Worm (Caenorhabditis elegans) whole organism, L4/young adult: ENCODE data around the gene cwn-2.

ENCODE experiments used
- W03F9.2 ChIP-seq: fragments of 150-350 bp; optimal IDR thresholded peaks from 2 replicates; lab custom pipeline; 2014; ENCODE audit warnings: missing biosample characterization, missing genetic modification characterization
- him-1 ChIP-seq: sonication (generic microtip); optimal IDR thresholded peaks from 2 replicates; lab custom pipeline; 2016; ENCODE audit warnings: missing genotype, missing genetic modification reagents, missing genetic modification characterization, missing compliant biosample characterization

ce11 chrIV:10072527-10072926 lies 4.9 kb downstream of the cwn-2 start, which contains the start of gene W01B6.3:
- TF ChIP-seq W03F9.2 (no peak), him-1 (tag; lab: Kevin White, UChicago) (no peak)
